Worm (Caenorhabditis elegans) whole organism, mixed stage, embryonic: ENCODE results near the gene nhr-152.

Source experiments
- elt-3 ChIP-seq: fragments of 150-350 bp; optimal IDR thresholded peaks from 2 replicates; lab custom pipeline; 2014; ENCODE audit warnings: missing biosample characterization, missing genetic modification characterization
- tbx-8 ChIP-seq: fragments of 200-800 bp; sonication (Bioruptor generic); optimal IDR thresholded peaks from 2 replicates; lab custom pipeline; 2018; ENCODE audit warnings: mild to moderate bottlenecking, missing genetic modification characterization, moderate library complexity, missing compliant biosample characterization
- unc-39 ChIP-seq: fragments of 150-350 bp; optimal IDR thresholded peaks from 2 replicates; lab custom pipeline; 2014; ENCODE audit warnings: missing biosample characterization, missing genetic modification characterization

ce11 chrV:7683907-7684655 is 2.1 kb upstream of the nhr-152 start, which contains the start of gene sre-11:
- TF ChIP-seq elt-3 (tag; lab: Kevin White, UChicago) (no peak), tbx-8 (GFP tag; lab: Kevin White, UChicago) (no peak), unc-39 (tag; lab: Kevin White, UChicago) (no peak)
